Worm (Caenorhabditis elegans): ENCODE measurements around the gene R102.8.

R102.8 gene

ce11 chrIV:10705176-10705575, 15.1 kb upstream of the R102.8 start, which contains the start of gene R102.10:
R102.10 (plus strand) TSS chrIV:10705476.
- TF ChIP-seq pax-3 (tag; optimal IDR thresholded peaks at IDR 0.05), result no peak
- no peak for TF ChIP-seq lsy-2 (tag; optimal IDR thresholded peaks at IDR 0.05)
- TF ChIP-seq nhr-237 (tag; optimal IDR thresholded peaks at IDR 0.05), result no peak
- TF ChIP-seq unc-98 (GFP tag; IDR thresholded peaks at IDR 0.05), result no peak
- TF ChIP-seq efl-1 (optimal IDR thresholded peaks at IDR 0.05), result no peak
- TF ChIP-seq efl-1 (GFP tag; optimal IDR thresholded peaks at IDR 0.05 in 1 of 2), result no peak
- TF ChIP-seq nhr-12 (tag; optimal IDR thresholded peaks at IDR 0.05), result no peak
- TF ChIP-seq alr-1 (tag; optimal IDR thresholded peaks at IDR 0.05; ENCODE audit: borderline replicate concordance), result no peak
- TF ChIP-seq C04F5.9 (tag; optimal IDR thresholded peaks at IDR 0.05), result no peak
- TF ChIP-seq lin-13 (GFP tag; optimal IDR thresholded peaks at IDR 0.05), result no peak

- no peak for TF ChIP-seq ztf-4 (tag; optimal IDR thresholded peaks at IDR 0.05)
- peak; percentile 37 for TF ChIP-seq snu-23 (GFP tag; optimal IDR thresholded peaks at IDR 0.05)
- no peak for TF ChIP-seq pax-3 (tag; optimal IDR thresholded peaks at IDR 0.05)
- TF ChIP-seq lir-3 (tag; optimal IDR thresholded peaks at IDR 0.05; ENCODE audit: poor library complexity), result no peak
- TF ChIP-seq lsy-2 (tag; optimal IDR thresholded peaks at IDR 0.05), result peak in 1 of 2 experiments; percentile 67
- TF ChIP-seq elt-3 (tag; optimal IDR thresholded peaks at IDR 0.05), result peak in 2 of 6 experiments; percentile 45 to 78
- TF ChIP-seq unc-98 (GFP tag; IDR thresholded peaks at IDR 0.05), result no peak
- no peak for TF ChIP-seq swsn-7 (tag; optimal IDR thresholded peaks at IDR 0.05)
- no peak for TF ChIP-seq nhr-77 (tag; optimal IDR thresholded peaks at IDR 0.05)
- TF ChIP-seq lin-14 (GFP tag; optimal IDR thresholded peaks at IDR 0.05), result peak; percentile 55
- peak; percentile 21 for TF ChIP-seq nhr-90 (tag; optimal IDR thresholded peaks at IDR 0.05; ENCODE audit: poor library complexity)
- no peak for TF ChIP-seq isw-1 (GFP tag; IDR thresholded peaks at IDR 0.05)
- no peak for TF ChIP-seq efl-1 (optimal IDR thresholded peaks at IDR 0.05)
- peak in 1 of 2 experiments; percentile 51 for TF ChIP-seq efl-1 (GFP tag; optimal IDR thresholded peaks at IDR 0.05 in 1 of 2)
- TF ChIP-seq tbx-2 (tag; optimal IDR thresholded peaks at IDR 0.05), result peak; percentile 36
- TF ChIP-seq lin-35 (GFP tag; optimal IDR thresholded peaks at IDR 0.05), result peak in 1 of 2 experiments; percentile 53
- peak; percentile 54 for TF ChIP-seq nhr-71 (tag; optimal IDR thresholded peaks at IDR 0.05)
- TF ChIP-seq blmp-1 (tag; optimal IDR thresholded peaks at IDR 0.05), result peak; percentile 61
- TF ChIP-seq nhr-20 (tag; optimal IDR thresholded peaks at IDR 0.05), result peak; percentile 58
- no peak for TF ChIP-seq hlh-4 (tag; optimal IDR thresholded peaks at IDR 0.05)
- peak; percentile 88 for TF ChIP-seq nhr-85 (tag)
- no peak for TF ChIP-seq ama-1 (optimal IDR thresholded peaks at IDR 0.05)
- no peak for TF ChIP-seq ces-1 (GFP tag; optimal IDR thresholded peaks at IDR 0.05)
Measured at ce11 chrIV:10701866-10702458, 11.9 kb upstream of the R102.8 start.

ce11 chrIV:10699660-10700059, 9.6 kb upstream of the R102.8 start, which contains the start of gene R102.11:
R102.11 (minus strand) TSS chrIV:10699760.
- no peak for TF ChIP-seq tbx-2 (tag; optimal IDR thresholded peaks at IDR 0.05)
- TF ChIP-seq lsy-2 (tag; optimal IDR thresholded peaks at IDR 0.05), result no peak

- no peak for TF ChIP-seq fkh-8 (tag; optimal IDR thresholded peaks at IDR 0.05)
- TF ChIP-seq dpl-1 (GFP tag; optimal IDR thresholded peaks at IDR 0.05), result no peak
- no peak for TF ChIP-seq C16A3.4 (tag; optimal IDR thresholded peaks at IDR 0.05)
- no peak for TF ChIP-seq nhr-47 (tag; optimal IDR thresholded peaks at IDR 0.05)
- TF ChIP-seq swsn-7 (tag; optimal IDR thresholded peaks at IDR 0.05), result no peak
- no peak for TF ChIP-seq nhr-11 (tag; optimal IDR thresholded peaks at IDR 0.05)
- TF ChIP-seq aha-1 (tag; optimal IDR thresholded peaks at IDR 0.05), result no peak
- no peak for TF ChIP-seq nhr-28 (tag; optimal IDR thresholded peaks at IDR 0.05)
- TF ChIP-seq egl-13 (tag; optimal IDR thresholded peaks at IDR 0.05), result no peak
- TF ChIP-seq alr-1 (tag; optimal IDR thresholded peaks at IDR 0.05; ENCODE audit: borderline replicate concordance), result no peak
- no peak for TF ChIP-seq pqm-1 (tag; optimal IDR thresholded peaks at IDR 0.05)
- no peak for TF ChIP-seq elt-3 (tag; optimal IDR thresholded peaks at IDR 0.05)
- TF ChIP-seq tbx-2 (tag; optimal IDR thresholded peaks at IDR 0.05), result no peak
- no peak for TF ChIP-seq nhr-20 (tag; optimal IDR thresholded peaks at IDR 0.05)
- TF ChIP-seq mdl-1 (tag; optimal IDR thresholded peaks at IDR 0.05), result no peak
- no peak for TF ChIP-seq mep-1 (tag; optimal IDR thresholded peaks at IDR 0.05)
- TF ChIP-seq lin-13 (GFP tag; optimal IDR thresholded peaks at IDR 0.05), result no peak
- no peak for TF ChIP-seq irx-1 (tag; optimal IDR thresholded peaks at IDR 0.05)
- TF ChIP-seq grh-1 (GFP tag; IDR thresholded peaks at IDR 0.05), result no peak
- no peak for TF ChIP-seq C04F5.9 (tag; optimal IDR thresholded peaks at IDR 0.05)
Measured at ce11 chrIV:10699000-10699399, 9.0 kb upstream of the R102.8 start.
